Fruit fly (Drosophila melanogaster) whole organism, embryonic: Measurements from ENCODE around the gene CG1971.

Experiments used
- CG10543 ChIP-seq: fragments of 200-800 bp; sonication (Bioruptor generic); optimal IDR thresholded peaks from 3 replicates; lab custom pipeline; 2017; ENCODE audit warnings: missing biosample characterization, mild to moderate bottlenecking, missing genetic modification characterization, moderate library complexity
- CG12299 ChIP-seq: fragments of 200-800 bp; sonication (Bioruptor generic); optimal IDR thresholded peaks from 2 replicates; lab custom pipeline; 2018; ENCODE audit warnings: missing biosample characterization, mild to moderate bottlenecking, missing genetic modification characterization
- CG13894 ChIP-seq: fragments of 200-800 bp; sonication (Bioruptor generic); optimal IDR thresholded peaks from 3 replicates; lab custom pipeline; 2018; ENCODE audit warnings: missing biosample characterization, mild to moderate bottlenecking, missing genetic modification characterization, moderate library complexity
- CG15073 ChIP-seq: fragments of 200-800 bp; sonication (Bioruptor generic); optimal IDR thresholded peaks from 2 replicates; lab custom pipeline; 2016; ENCODE audit warnings: missing biosample characterization, missing genetic modification characterization
- CG1647 ChIP-seq: fragments of 200-800 bp; sonication (Bioruptor generic); optimal IDR thresholded peaks from 3 replicates; lab custom pipeline; 2016; ENCODE audit warnings: missing biosample characterization, missing genetic modification characterization
- CG16813 ChIP-seq: fragments of 200-800 bp; sonication (Bioruptor generic); IDR thresholded peaks from 3 replicates; pipeline ENCODE4 v1.3.6; 2022; ENCODE audit warnings: missing biosample characterization, missing genetic modification characterization; ENCODE audit not compliant: partially characterized antibody
- CG16815 ChIP-seq: fragments of 200-800 bp; sonication (Bioruptor generic); optimal IDR thresholded peaks from 3 replicates; lab custom pipeline; 2017; ENCODE audit warnings: missing biosample characterization, mild to moderate bottlenecking, missing genetic modification characterization
- CG16863 ChIP-seq: fragments of 200-800 bp; sonication (Bioruptor generic); optimal IDR thresholded peaks from 3 replicates; lab custom pipeline; 2016; ENCODE audit warnings: missing biosample characterization, missing genetic modification characterization
- CG17829 ChIP-seq: fragments of 200-800 bp; optimal IDR thresholded peaks from 2 replicates; lab custom pipeline; 2019; ENCODE audit warnings: missing biosample characterization, mild to moderate bottlenecking, missing genetic modification characterization, moderate library complexity
- CG32532 ChIP-seq: fragments of 200-800 bp; sonication (Bioruptor generic); IDR thresholded peaks from 2 replicates; pipeline ENCODE4 v1.3.6; 2022; ENCODE audit warnings: missing biosample characterization, missing genetic modification characterization
- CG4282 ChIP-seq: fragments of 200-800 bp; sonication (Bioruptor generic); optimal IDR thresholded peaks from 2 replicates; lab custom pipeline; 2016; ENCODE audit warnings: missing biosample characterization, missing genetic modification characterization
- CG5180 ChIP-seq: fragments of 200-800 bp; sonication (Bioruptor generic); optimal IDR thresholded peaks from 3 replicates; lab custom pipeline; 2017; ENCODE audit warnings: missing biosample characterization, missing genetic modification characterization, mild to moderate bottlenecking, moderate library complexity, missing genetic modification reagents
- CG5953 ChIP-seq: fragments of 200-800 bp; sonication (Bioruptor generic); IDR thresholded peaks from 2 replicates; pipeline ENCODE4 v1.3.6; 2022; ENCODE audit warnings: missing biosample characterization, missing genetic modification characterization
- CG6654 ChIP-seq: fragments of 200-800 bp; sonication (Bioruptor generic); optimal IDR thresholded peaks from 2 replicates; lab custom pipeline; 2017; ENCODE audit warnings: missing biosample characterization, mild to moderate bottlenecking, missing genetic modification characterization
- CG6689 ChIP-seq: fragments of 200-800 bp; sonication (Bioruptor generic); IDR thresholded peaks from 2 replicates; pipeline ENCODE4 v1.3.6; 2022; ENCODE audit warnings: missing biosample characterization, missing genetic modification characterization
- CG7745 ChIP-seq: fragments of 200-800 bp; sonication (Bioruptor generic); optimal IDR thresholded peaks from 2 replicates; lab custom pipeline; 2018; ENCODE audit warnings: missing biosample characterization, mild to moderate bottlenecking, missing genetic modification characterization, moderate library complexity
- CoRest ChIP-seq: fragments of 200-800 bp; sonication (Bioruptor generic); optimal IDR thresholded peaks from 3 replicates; lab custom pipeline; 2018; ENCODE audit warnings: missing biosample characterization, mild to moderate bottlenecking, missing genetic modification characterization, moderate library complexity
- Deaf1 ChIP-seq: fragments of 200-800 bp; optimal IDR thresholded peaks from 3 replicates; lab custom pipeline; 2019; ENCODE audit warnings: missing biosample characterization, mild to moderate bottlenecking, missing genetic modification characterization, moderate library complexity
- Dip2 ChIP-seq: fragments of 200-800 bp; sonication (Bioruptor generic); IDR thresholded peaks from 2 replicates; pipeline ENCODE4 v1.3.6; 2022; ENCODE audit warnings: missing biosample characterization, missing genetic modification characterization
- Dip3 ChIP-seq: fragments of 200-800 bp; sonication (Bioruptor generic); optimal IDR thresholded peaks from 3 replicates; lab custom pipeline; 2016; ENCODE audit warnings: missing biosample characterization, missing genetic modification characterization
- Fer1 ChIP-seq: fragments of 200-800 bp; sonication (Bioruptor generic); optimal IDR thresholded peaks from 2 replicates; lab custom pipeline; 2017; ENCODE audit warnings: missing biosample characterization, mild to moderate bottlenecking, missing genetic modification characterization
- GATAe ChIP-seq: fragments of 200-800 bp; sonication (Bioruptor generic); conservative IDR thresholded peaks from 2 replicates; pipeline ENCODE4 v1.3.6; 2022; ENCODE audit warnings: missing biosample characterization, missing genetic modification characterization
- H2.0 ChIP-seq: fragments of 200-800 bp; sonication (Bioruptor generic); IDR thresholded peaks from 2 replicates; pipeline ENCODE4 v1.3.6; 2022; ENCODE audit warnings: missing biosample characterization, missing genetic modification characterization
- Hmr ChIP-seq: fragments of 200-800 bp; sonication (Bioruptor generic); optimal IDR thresholded peaks from 3 replicates; lab custom pipeline; 2017; ENCODE audit warnings: mild to moderate bottlenecking, missing biosample characterization, missing genetic modification reagents, missing genetic modification characterization
- Hmx ChIP-seq: fragments of 200-800 bp; sonication (Bioruptor generic); optimal IDR thresholded peaks from 2 replicates; lab custom pipeline; 2016; ENCODE audit warnings: missing biosample characterization, missing genetic modification characterization
- Lim3 ChIP-seq: fragments of 200-800 bp; sonication (Bioruptor generic); IDR thresholded peaks from 2 replicates; pipeline ENCODE4 v1.3.6; 2022; ENCODE audit warnings: missing biosample characterization, missing genetic modification characterization
- Med ChIP-seq: fragments of 200-800 bp; sonication (Bioruptor generic); peaks from one replicate; lab custom pipeline; 2016; ENCODE audit warnings: missing biosample characterization, missing genetic modification characterization, mild to moderate bottlenecking, inconsistent platforms, moderate library complexity
- Nf-YA ChIP-seq: fragments of 200-800 bp; sonication (Bioruptor generic); IDR thresholded peaks from 2 replicates; pipeline ENCODE4 v1.3.6; 2022; ENCODE audit warnings: missing biosample characterization, missing genetic modification characterization
- Pdp1 ChIP-seq, 2 experiments: fragments of 200-800 bp; sonication (Bioruptor generic); optimal IDR thresholded peaks; 3 replicates each; lab custom pipeline; 2016; ENCODE audit warnings: missing biosample characterization in 2 of 2, missing genetic modification characterization in 2 of 2, mild to moderate bottlenecking in 1 of 2, moderate library complexity in 1 of 2
- Six4 ChIP-seq: fragments of 200-800 bp; sonication (Bioruptor generic); optimal IDR thresholded peaks from 2 replicates; lab custom pipeline; 2016; ENCODE audit warnings: missing biosample characterization, missing genetic modification characterization
- YL-1 ChIP-seq: fragments of 200-800 bp; sonication (Bioruptor generic); optimal IDR thresholded peaks from 3 replicates; lab custom pipeline; 2017; ENCODE audit warnings: missing biosample characterization, mild to moderate bottlenecking, missing genetic modification characterization
- amos ChIP-seq: fragments of 200-800 bp; sonication (Bioruptor generic); IDR thresholded peaks from 2 replicates; pipeline ENCODE4 v1.3.6; 2022; ENCODE audit warnings: missing biosample characterization, missing genetic modification characterization; ENCODE audit not compliant: partially characterized antibody
- aop ChIP-seq: fragments of 200-800 bp; sonication (Bioruptor generic); IDR thresholded peaks from 2 replicates; pipeline ENCODE4 v1.3.6; 2022; ENCODE audit warnings: missing biosample characterization, missing genetic modification characterization
- br ChIP-seq: fragments of >200 bp; optimal IDR thresholded peaks from 2 replicates; lab custom pipeline; 2017
- bsh ChIP-seq, 2 experiments: fragments of 200-800 bp; sonication (Bioruptor generic); optimal IDR thresholded peaks; 2 replicates each; lab custom pipeline; 2017 to 2018; ENCODE audit warnings: mild to moderate bottlenecking in 2 of 2, missing biosample characterization in 2 of 2, missing genetic modification characterization in 2 of 2, moderate library complexity in 1 of 2
- cg ChIP-seq: fragments of 200-800 bp; sonication (Bioruptor generic); optimal IDR thresholded peaks from 3 replicates; lab custom pipeline; 2019; ENCODE audit warnings: missing biosample characterization, mild to moderate bottlenecking, missing genetic modification characterization, moderate library complexity
- dpn ChIP-seq, 2 experiments: fragments of 200-800 bp; sonication (Bioruptor generic); optimal IDR thresholded peaks; 3 replicates each; lab custom pipeline; 2016; ENCODE audit warnings: missing biosample characterization in 2 of 2, missing genetic modification characterization in 2 of 2
- en ChIP-seq: fragments of 200-800 bp; sonication (Bioruptor generic); optimal IDR thresholded peaks from 2 replicates; lab custom pipeline; 2016; ENCODE audit warnings: missing biosample characterization, missing genetic modification characterization
- grn ChIP-seq: fragments of 200-800 bp; sonication (Bioruptor generic); optimal IDR thresholded peaks from 3 replicates; lab custom pipeline; 2017; ENCODE audit warnings: missing biosample characterization, missing genetic modification characterization
- hkb ChIP-seq, 2 experiments: fragments of 200-800 bp in 1 of 2; fragments of >200 bp in 1 of 2; sonication (Bioruptor generic) in 1 of 2; IDR thresholded peaks in 1 of 2; optimal IDR thresholded peaks in 1 of 2; 2 replicates each; pipeline versions ENCODE4 v1.3.6 to Lab custom; 2017 to 2022; ENCODE audit warnings: missing biosample characterization in 1 of 2, missing genetic modification characterization in 1 of 2
- pan ChIP-seq, 4 experiments: fragments of >200 bp in 3 of 4; fragments of 200-800 bp in 1 of 4; sonication (Bioruptor generic) in 1 of 4; optimal IDR thresholded peaks in 3 of 4; IDR thresholded peaks in 1 of 4; 2 replicates each; pipeline versions ENCODE4 v1.3.6 to Lab custom; 2017 to 2022; ENCODE audit warnings: missing biosample characterization in 2 of 4, missing genetic modification characterization in 2 of 4, mixed read lengths in 1 of 4
- pfk ChIP-seq: fragments of 200-800 bp; sonication (Bioruptor generic); optimal IDR thresholded peaks from 2 replicates; lab custom pipeline; 2018; ENCODE audit warnings: missing biosample characterization, mild to moderate bottlenecking, missing genetic modification characterization, moderate library complexity
- pzg ChIP-seq: fragments of 200-800 bp; sonication (Bioruptor generic); optimal IDR thresholded peaks from 3 replicates; lab custom pipeline; 2018; ENCODE audit warnings: missing biosample characterization, mild to moderate bottlenecking, missing genetic modification characterization, moderate library complexity
- sens ChIP-seq: fragments of 200-800 bp; sonication (Bioruptor generic); peaks from one replicate; lab custom pipeline; 2016; ENCODE audit warnings: missing biosample characterization, missing genetic modification characterization
- sisA ChIP-seq: fragments of 200-800 bp; sonication (Bioruptor generic); IDR thresholded peaks from 2 replicates; pipeline ENCODE4 v1.3.6; 2022; ENCODE audit warnings: missing biosample characterization, missing genetic modification characterization
- sqz ChIP-seq: fragments of 200-800 bp; sonication (Bioruptor generic); optimal IDR thresholded peaks from 3 replicates; lab custom pipeline; 2018; ENCODE audit warnings: missing biosample characterization, mild to moderate bottlenecking, missing genetic modification characterization
- sr ChIP-seq: fragments of 200-800 bp; sonication (Bioruptor generic); IDR thresholded peaks from 3 replicates; pipeline ENCODE4 v1.3.6; 2022; ENCODE audit warnings: missing biosample characterization, missing genetic modification characterization
- tna ChIP-seq: fragments of 200-800 bp; sonication (Bioruptor generic); IDR thresholded peaks from 2 replicates; pipeline ENCODE4 v1.3.6; 2022; ENCODE audit warnings: missing biosample characterization, missing genetic modification characterization; ENCODE audit not compliant: partially characterized antibody
- toy ChIP-seq: fragments of 200-800 bp; sonication (Bioruptor generic); IDR thresholded peaks from 2 replicates; pipeline ENCODE4 v1.3.6; 2022; ENCODE audit warnings: missing biosample characterization, missing genetic modification characterization

CG1971 gene

dm6 chr3R:31809622-31810021, 4.4 kb downstream of the CG1971 start:
- TF ChIP-seq sr (GFP tag; lab: Robert Waterston, UW), result 0 out of 3 replicates have a peak, but pooled peaks have one; percentile 26
- TF ChIP-seq GATAe (GFP tag; lab: Robert Waterston, UW), result no peak
- TF ChIP-seq amos (GFP tag; lab: Robert Waterston, UW), result no peak
- no peak for TF ChIP-seq pzg (GFP tag; lab: Kevin White, UChicago)
- peak; percentile 24 for TF ChIP-seq CG13894 (tag; lab: Kevin White, UChicago)
- TF ChIP-seq CG12299 (tag; lab: Kevin White, UChicago), result no peak
- no peak for TF ChIP-seq en (GFP tag; lab: Kevin White, UChicago)
- TF ChIP-seq CG16863 (GFP tag; lab: Kevin White, UChicago), result no peak
- peak in 1 of 2 experiments; percentile 88 for TF ChIP-seq Pdp1 (GFP tag; optimal IDR thresholded peaks at IDR 0.05; lab: Kevin White, UChicago)
- no peak for TF ChIP-seq bsh (GFP tag; optimal IDR thresholded peaks at IDR 0.05; lab: Kevin White, UChicago)
- TF ChIP-seq CG32532 (GFP tag; lab: Robert Waterston, UW), result no peak
- TF ChIP-seq CG5180 (GFP tag; lab: Kevin White, UChicago), result no peak
- TF ChIP-seq sens, result peak; percentile 75
- TF ChIP-seq Med (GFP tag; lab: Kevin White, UChicago), result peak; percentile 18
- TF ChIP-seq Deaf1, result peak; percentile 25
- no peak for TF ChIP-seq CG1647
- TF ChIP-seq pan (optimal IDR thresholded peaks at IDR 0.05; lab: Kevin White, UChicago), result no peak
- TF ChIP-seq pan (GFP tag; optimal IDR thresholded peaks at IDR 0.05 in 1 of 2, IDR thresholded peaks at IDR 0.05 in 1 of 2), result no peak
- no peak for TF ChIP-seq CG5953 (GFP tag; lab: Robert Waterston, UW)
- TF ChIP-seq H2.0 (GFP tag; lab: Robert Waterston, UW), result no peak
- no peak for TF ChIP-seq Fer1 (GFP tag; lab: Kevin White, UChicago)
- no peak for TF ChIP-seq YL-1 (GFP tag; lab: Kevin White, UChicago)
- TF ChIP-seq CG16813 (GFP tag; lab: Robert Waterston, UW), result 0 out of 3 replicates have a peak, but pooled peaks have one; percentile 38
- TF ChIP-seq Hmr (GFP tag; lab: Kevin White, UChicago), result no peak
- TF ChIP-seq grn (GFP tag; lab: Kevin White, UChicago), result peak; percentile 28
- TF ChIP-seq CG15073 (GFP tag; lab: Kevin White, UChicago), result no peak
- TF ChIP-seq Nf-YA (GFP tag; lab: Robert Waterston, UW), result no peak
- TF ChIP-seq CG10543, result peak; percentile 5

dm6 chr3R:31810073-31810530, 4.8 kb downstream of the CG1971 start, which contains the start of gene Rift:
TSS of gene Rift (minus strand) at chr3R:31810186.
- TF ChIP-seq toy (GFP tag; lab: Robert Waterston, UW) (no peak), sisA (no peak), dpn (GFP tag; optimal IDR thresholded peaks at IDR 0.05; lab: Kevin White, UChicago) (peak in 1 of 2 experiments; percentile 13), Lim3 (no peak), aop (GFP tag; lab: Robert Waterston, UW) (no peak), CG16815 (GFP tag; lab: Kevin White, UChicago) (no peak), Dip3 (GFP tag; lab: Kevin White, UChicago) (no peak), Deaf1 (no peak), br (lab: Kevin White, UChicago) (no peak), Six4 (no peak), CG4282 (GFP tag; lab: Kevin White, UChicago) (no peak), sqz (GFP tag; lab: Kevin White, UChicago) (no peak), tna (GFP tag; lab: Robert Waterston, UW) (no peak), CG17829 (tag; lab: Kevin White, UChicago) (peak; percentile 31), CG6689 (GFP tag; lab: Robert Waterston, UW) (peak; percentile 40; the same call in 1 of the 2 replicates), hkb (optimal IDR thresholded peaks at IDR 0.05; lab: Kevin White, UChicago) (no peak), hkb (GFP tag; IDR thresholded peaks at IDR 0.05; lab: Robert Waterston, UW) (peak; percentile 78), Hmx (GFP tag; lab: Kevin White, UChicago) (no peak), cg (GFP tag; lab: Kevin White, UChicago) (no peak), Dip2 (no peak), CoRest (no peak), pfk (no peak), CG6654 (GFP tag; lab: Kevin White, UChicago) (no peak), CG7745 (tag; lab: Kevin White, UChicago) (no peak), pan (optimal IDR thresholded peaks at IDR 0.05; lab: Kevin White, UChicago) (no peak), pan (GFP tag; optimal IDR thresholded peaks at IDR 0.05 in 1 of 2, IDR thresholded peaks at IDR 0.05 in 1 of 2) (peak in 1 of 2 experiments; percentile 43)
